Worm (Caenorhabditis elegans) whole organism, L3 larva: ENCODE measurements around the gene T10B9.14.

Experiments
- ama-1 ChIP-seq: fragments of 150-350 bp; optimal IDR thresholded peaks from 2 replicates; lab custom pipeline; 2018
- ceh-82 ChIP-seq: fragments of 150-350 bp; optimal IDR thresholded peaks from 2 replicates; lab custom pipeline; 2014; ENCODE audit warnings: missing biosample characterization, missing genetic modification characterization
- lsy-12 ChIP-seq: sonication (generic microtip); optimal IDR thresholded peaks from 2 replicates; lab custom pipeline; 2016; ENCODE audit warnings: mild to moderate bottlenecking, missing genetic modification characterization, missing compliant biosample characterization
- nhr-28 ChIP-seq: fragments of 150-350 bp; optimal IDR thresholded peaks from 2 replicates; lab custom pipeline; 2014; ENCODE audit warnings: missing biosample characterization, missing genetic modification characterization
- unc-39 ChIP-seq: sonication (generic microtip); optimal IDR thresholded peaks from 4 replicates; lab custom pipeline; 2017; ENCODE audit warnings: missing biosample characterization, missing genetic modification characterization

- TF ChIP-seq lsy-12 (tag; lab: Kevin White, UChicago) (no peak), nhr-28 (no peak), unc-39 (tag; lab: Kevin White, UChicago) (no peak), ama-1 (lab: Kevin White, UChicago) (no peak), ceh-82 (tag; lab: Kevin White, UChicago) (no peak)
These were observed 8.9 kb upstream of the T10B9.14 start for ce11 chrII:9791185-9791584.
